Fruit fly (Drosophila melanogaster) whole organism, adult: ENCODE results near the gene Bap60.
A peak's percentile ranks its signal among the peaks of the same experiment; 100 is the strongest.

Experiments used
- CG11617 ChIP-seq: fragments of 200-800 bp; sonication (Bioruptor generic); optimal IDR thresholded peaks from 2 replicates; lab custom pipeline; 2017; ENCODE audit warnings: mild to moderate bottlenecking, missing biosample characterization, missing genetic modification reagents, missing genetic modification characterization
- CG12768 ChIP-seq: fragments of 200-800 bp; sonication (Bioruptor generic); optimal IDR thresholded peaks from 2 replicates; lab custom pipeline; 2017; ENCODE audit warnings: missing biosample characterization, missing genetic modification characterization, mild to moderate bottlenecking, moderate library complexity, missing genetic modification reagents
- CG14711 ChIP-seq: fragments of 200-800 bp; sonication (Bioruptor generic); optimal IDR thresholded peaks from 2 replicates; lab custom pipeline; 2018; ENCODE audit warnings: missing biosample characterization, mild to moderate bottlenecking, missing genetic modification characterization, moderate library complexity
- CG1620 ChIP-seq: fragments of 200-800 bp; sonication (Bioruptor generic); optimal IDR thresholded peaks from 2 replicates; lab custom pipeline; 2016; ENCODE audit warnings: missing biosample characterization, missing genetic modification characterization
- CG33017 ChIP-seq: fragments of 200-800 bp; sonication (Bioruptor generic); optimal IDR thresholded peaks from 2 replicates; lab custom pipeline; 2018; ENCODE audit warnings: missing biosample characterization, mild to moderate bottlenecking, missing genetic modification characterization, moderate library complexity
- CG5204 ChIP-seq: fragments of 200-800 bp; sonication (Bioruptor generic); optimal IDR thresholded peaks from 2 replicates; lab custom pipeline; 2016; ENCODE audit warnings: missing biosample characterization, missing genetic modification characterization
- CG7045 ChIP-seq: fragments of 200-800 bp; sonication (Bioruptor generic); optimal IDR thresholded peaks from 2 replicates; lab custom pipeline; 2017; ENCODE audit warnings: missing biosample characterization, mild to moderate bottlenecking, missing genetic modification characterization
- CG7101 ChIP-seq: fragments of 200-800 bp; sonication (Bioruptor generic); optimal IDR thresholded peaks from 2 replicates; lab custom pipeline; 2018; ENCODE audit warnings: missing biosample characterization, mild to moderate bottlenecking, missing genetic modification characterization, moderate library complexity
- Clk ChIP-seq: fragments of 200-800 bp; sonication (Bioruptor generic); optimal IDR thresholded peaks from 2 replicates; lab custom pipeline; 2017; ENCODE audit warnings: missing biosample characterization, missing genetic modification characterization
- Crg-1 ChIP-seq: fragments of 200-800 bp; sonication (Bioruptor generic); optimal IDR thresholded peaks from 2 replicates; lab custom pipeline; 2016; ENCODE audit warnings: missing biosample characterization, missing genetic modification characterization
- Hr96 ChIP-seq: fragments of 200-800 bp; sonication (Bioruptor generic); optimal IDR thresholded peaks from 2 replicates; lab custom pipeline; 2016; ENCODE audit warnings: missing biosample characterization, missing genetic modification characterization
- Mnt ChIP-seq: fragments of 200-800 bp; sonication (Bioruptor generic); optimal IDR thresholded peaks from 2 replicates; lab custom pipeline; 2016; ENCODE audit warnings: missing biosample characterization, mild to moderate bottlenecking, missing genetic modification characterization
- bab1 ChIP-seq: fragments of 200-800 bp; sonication (Bioruptor generic); optimal IDR thresholded peaks from 3 replicates; lab custom pipeline; 2019; ENCODE audit warnings: missing biosample characterization, mild to moderate bottlenecking, missing genetic modification characterization, moderate library complexity
- cic ChIP-seq: fragments of 200-800 bp; sonication (Bioruptor generic); optimal IDR thresholded peaks from 2 replicates; lab custom pipeline; 2017; ENCODE audit warnings: missing biosample characterization, mild to moderate bottlenecking, missing genetic modification characterization, moderate library complexity
- cnc ChIP-seq, 2 experiments: fragments of >200 bp; optimal IDR thresholded peaks; 2 replicates each; lab custom pipeline; 2017
- kay ChIP-seq: fragments of 200-800 bp; sonication (Bioruptor generic); peaks from one replicate; lab custom pipeline; 2016; ENCODE audit warnings: missing biosample characterization, missing genetic modification characterization, borderline replicate concordance
- ovo ChIP-seq: fragments of 200-800 bp; sonication (Bioruptor generic); optimal IDR thresholded peaks from 2 replicates; lab custom pipeline; 2016; ENCODE audit warnings: missing biosample characterization, missing genetic modification characterization
- pad ChIP-seq: fragments of 200-800 bp; sonication (Bioruptor generic); optimal IDR thresholded peaks from 3 replicates; lab custom pipeline; 2017; ENCODE audit warnings: missing biosample characterization, missing genetic modification characterization, mild to moderate bottlenecking, moderate library complexity, missing genetic modification reagents
- tj ChIP-seq: fragments of 200-800 bp; sonication (Bioruptor generic); optimal IDR thresholded peaks from 3 replicates; lab custom pipeline; 2017; ENCODE audit warnings: missing biosample characterization, mild to moderate bottlenecking, missing genetic modification characterization, moderate library complexity
- toe ChIP-seq: fragments of 200-800 bp; sonication (Bioruptor generic); optimal IDR thresholded peaks from 2 replicates; lab custom pipeline; 2016; ENCODE audit warnings: missing biosample characterization, missing genetic modification characterization

The Bap60 gene

DNA sequence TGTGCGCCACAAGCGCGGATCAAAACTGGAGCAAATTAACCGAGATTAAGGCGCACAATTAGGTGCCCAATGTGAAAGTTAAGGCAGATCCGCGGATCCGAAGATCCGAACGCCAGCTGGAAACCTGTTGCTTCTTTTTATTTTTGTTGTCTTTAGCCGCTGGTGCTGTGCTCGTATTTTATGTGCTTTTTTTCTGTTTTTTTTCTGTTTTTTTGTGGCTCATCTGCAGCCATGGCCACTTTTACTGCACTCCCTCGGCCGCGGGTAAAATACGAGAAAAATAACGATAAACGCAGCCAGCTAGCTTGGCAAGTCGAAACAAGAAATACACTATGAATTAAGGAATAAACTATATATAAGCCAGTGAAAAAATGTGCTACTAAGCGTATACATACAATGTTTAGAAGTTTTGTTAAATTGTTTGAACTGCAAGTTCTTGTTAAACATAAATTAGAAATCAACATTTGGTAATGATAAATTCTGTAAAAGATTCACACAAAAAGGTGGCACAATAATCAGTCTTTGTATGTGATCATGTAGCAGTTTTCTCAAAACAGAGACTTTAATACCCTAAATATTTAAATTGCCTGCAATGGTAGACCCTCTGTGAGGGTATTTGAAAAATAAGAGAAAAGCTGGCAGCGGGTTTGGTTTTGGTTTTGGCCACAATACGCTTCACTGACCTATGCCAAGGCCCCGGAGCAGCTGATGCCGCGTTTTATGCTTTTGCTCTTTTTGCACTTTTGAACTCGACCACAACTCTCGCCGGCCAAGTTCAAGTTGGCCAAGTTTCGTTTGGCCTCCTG is 42.7 kb downstream of the Bap60 start:
- TF ChIP-seq tj (peak; percentile 44), CG11617 (GFP tag; lab: Kevin White, UChicago) (no peak)

- TF ChIP-seq CG5204 (GFP tag; lab: Kevin White, UChicago) (no peak), CG33017 (tag; lab: Kevin White, UChicago) (no peak), ovo (GFP tag; lab: Kevin White, UChicago) (no peak), CG14711 (tag; lab: Kevin White, UChicago) (no peak), bab1 (GFP tag; lab: Kevin White, UChicago) (no peak), Hr96 (GFP tag; lab: Kevin White, UChicago) (no peak), Mnt (GFP tag; lab: Kevin White, UChicago) (no peak), CG7101 (no peak), CG1620 (GFP tag; lab: Kevin White, UChicago) (no peak), CG11617 (GFP tag; lab: Kevin White, UChicago) (no peak), pad (GFP tag; lab: Kevin White, UChicago) (no peak), toe (GFP tag; lab: Kevin White, UChicago) (no peak)
These were observed 44.4 kb downstream of the Bap60 start, which contains the start of gene CG42237 for dm6 chrX:13114861-13115260. Gene CG42237, plus strand, starts transcription at chrX:13115131.

dm6 chrX:13113863-13114407 is 45.4 kb downstream of the Bap60 start:
- no peak for TF ChIP-seq CG1620 (GFP tag; lab: Kevin White, UChicago)
- no peak for TF ChIP-seq Hr96 (GFP tag; lab: Kevin White, UChicago)
- no peak for TF ChIP-seq CG7101
- no peak for TF ChIP-seq pad (GFP tag; lab: Kevin White, UChicago)
- no peak for TF ChIP-seq Clk

- TF ChIP-seq Hr96 (GFP tag; lab: Kevin White, UChicago) (peak; percentile 48), CG5204 (GFP tag; lab: Kevin White, UChicago) (no peak), Mnt (GFP tag; lab: Kevin White, UChicago) (peak; percentile 34)
These were observed 47.0 kb downstream of the Bap60 start, which contains the start of gene Chpf for dm6 chrX:13112238-13112829. Gene Chpf, minus strand, starts transcription at chrX:13112462.

DNA sequence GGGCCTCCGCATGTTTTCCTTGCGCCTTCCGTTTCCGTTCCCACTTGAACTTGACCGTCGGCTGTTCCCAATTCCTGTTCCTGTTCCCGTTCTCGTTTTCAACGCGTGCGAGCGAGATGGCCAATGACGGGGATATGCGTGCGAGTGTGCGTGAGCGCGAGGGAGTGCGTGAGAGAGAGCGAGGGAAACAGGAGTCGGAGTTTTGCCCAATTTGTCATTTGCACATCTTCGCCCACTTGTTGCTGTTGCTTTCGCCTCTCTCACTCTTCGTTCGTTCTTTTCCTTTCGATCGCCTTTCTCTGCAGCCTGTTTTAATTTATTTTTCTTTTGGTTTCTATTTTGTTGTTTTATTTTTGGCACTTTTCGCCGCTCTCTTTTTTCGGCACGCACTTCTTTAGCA is 47.5 kb downstream of the Bap60 start:
- no peak for TF ChIP-seq toe (GFP tag; lab: Kevin White, UChicago)
- TF ChIP-seq CG12768 (GFP tag; lab: Kevin White, UChicago) = no peak
- no peak for TF ChIP-seq ovo (GFP tag; lab: Kevin White, UChicago)
- peak; percentile 18 for TF ChIP-seq pad (GFP tag; lab: Kevin White, UChicago)
- TF ChIP-seq CG7045 (GFP tag; lab: Kevin White, UChicago) = no peak
- TF ChIP-seq CG11617 (GFP tag; lab: Kevin White, UChicago) = no peak
- no peak for TF ChIP-seq Mnt (GFP tag; lab: Kevin White, UChicago)
- TF ChIP-seq CG33017 (tag; lab: Kevin White, UChicago) = no peak

DNA sequence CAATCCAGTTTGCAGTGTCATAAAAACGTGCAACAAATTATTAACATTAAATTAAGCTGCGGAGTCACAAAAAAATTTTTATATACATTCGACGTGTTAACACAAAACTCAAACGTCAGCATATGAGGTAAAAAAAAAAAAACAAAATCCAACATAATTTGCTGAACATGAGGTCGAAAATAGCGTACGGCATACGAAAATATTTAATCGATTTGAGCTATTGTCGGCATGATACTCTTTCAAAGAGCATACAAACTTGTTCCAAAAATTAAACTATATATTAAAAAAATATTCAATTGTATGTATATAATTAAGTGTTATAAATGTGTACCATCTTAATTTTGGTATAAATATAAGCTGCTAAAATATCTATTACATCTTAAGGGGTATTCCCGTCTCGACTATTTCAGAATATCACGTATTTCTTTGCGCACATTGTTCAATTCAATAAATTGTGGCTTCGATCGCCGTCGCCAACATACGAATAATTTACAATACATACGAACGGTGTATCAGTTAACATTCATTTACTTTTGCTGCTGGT is 49.7 kb downstream of the Bap60 start:
- TF ChIP-seq ovo (GFP tag; lab: Kevin White, UChicago) (no peak), bab1 (GFP tag; lab: Kevin White, UChicago) (peak; percentile 90), Hr96 (GFP tag; lab: Kevin White, UChicago) (no peak), CG33017 (tag; lab: Kevin White, UChicago) (no peak), CG7101 (peak; percentile 36), cic (GFP tag; lab: Kevin White, UChicago) (no peak), CG1620 (GFP tag; lab: Kevin White, UChicago) (no peak), Mnt (GFP tag; lab: Kevin White, UChicago) (no peak), tj (peak; percentile 91), kay (no peak), cnc (optimal IDR thresholded peaks at IDR 0.05; lab: Kevin White, UChicago) (no peak), CG5204 (GFP tag; lab: Kevin White, UChicago) (no peak), Crg-1 (GFP tag; lab: Kevin White, UChicago) (no peak), pad (GFP tag; lab: Kevin White, UChicago) (no peak), CG7045 (GFP tag; lab: Kevin White, UChicago) (no peak), toe (GFP tag; lab: Kevin White, UChicago) (no peak), CG14711 (tag; lab: Kevin White, UChicago) (peak; percentile 67), CG11617 (GFP tag; lab: Kevin White, UChicago) (no peak), CG12768 (GFP tag; lab: Kevin White, UChicago) (no peak), Clk (no peak)
